Worm (Caenorhabditis elegans): ENCODE data around the gene mogs-1.

mogs-1 gene

ce11 chrIV:10966359-10966758 lies 55.4 kb downstream of the mogs-1 start, which contains the start of the genes aqp-3 and Y69E1A.8:
aqp-3 (minus strand) TSS chrIV:10966459.
Y69E1A.8 (plus strand) TSS chrIV:10966604.
- TF ChIP-seq madf-3 (GFP tag; IDR thresholded peaks at IDR 0.05) (no peak), athp-1 (tag; optimal IDR thresholded peaks at IDR 0.05) (no peak), nhr-27 (tag; optimal IDR thresholded peaks at IDR 0.05) (no peak), dox-1 (GFP tag; IDR thresholded peaks at IDR 0.05) (no peak), attf-6 (GFP tag; IDR thresholded peaks at IDR 0.05) (no peak), ztf-25 (GFP tag; IDR thresholded peaks at IDR 0.05) (no peak), F52B5.7 (tag; optimal IDR thresholded peaks at IDR 0.05) (no peak), snpc-1.1 (tag; optimal IDR thresholded peaks at IDR 0.05; ENCODE audit: insufficient read depth) (no peak), mcd-1 (GFP tag; IDR thresholded peaks at IDR 0.05) (no peak), nfya-1 (tag; optimal IDR thresholded peaks at IDR 0.05; ENCODE audit: borderline replicate concordance, insufficient read depth) (no peak), fkh-3 (tag; optimal IDR thresholded peaks at IDR 0.05) (no peak), bed-2 (GFP tag; IDR thresholded peaks at IDR 0.05) (no peak), Y67H2A.10 (GFP tag; conservative IDR thresholded peaks at IDR 0.05) (no peak), unc-130 (GFP tag; optimal IDR thresholded peaks at IDR 0.05) (no peak), B0035.1 (tag; optimal IDR thresholded peaks at IDR 0.05) (no peak), egl-44 (GFP tag; IDR thresholded peaks at IDR 0.05) (no peak), efl-1 (GFP tag; optimal IDR thresholded peaks at IDR 0.05) (no peak), ZK185.1 (tag; optimal IDR thresholded peaks at IDR 0.05; ENCODE audit: poor library complexity, severe bottlenecking) (no peak), die-1 (tag; optimal IDR thresholded peaks at IDR 0.05) (no peak), nhr-120 (GFP tag; IDR thresholded peaks at IDR 0.05) (no peak)

All from whole organism, young adult.